Fruit fly (Drosophila melanogaster): Measurements from ENCODE around the gene Apc2.

Gene Apc2

dm6 chr3R:24148838-24149237 lies 14.9 kb upstream of the Apc2 start, which contains the start of gene Slimp (continued):
- TF ChIP-seq CG17359 (tag; optimal IDR thresholded peaks at IDR 0.05), result peak; percentile 2
- no peak for TF ChIP-seq gcm (GFP tag; optimal IDR thresholded peaks at IDR 0.05)
- TF ChIP-seq CG14710 (tag; optimal IDR thresholded peaks at IDR 0.05), result peak; percentile 31
- 0 out of 3 replicates have a peak, but pooled peaks have one; percentile 17 for TF ChIP-seq knrl (GFP tag; IDR thresholded peaks at IDR 0.05; ENCODE audit: partially characterized antibody)
- no peak for TF ChIP-seq vnd (GFP tag; IDR thresholded peaks at IDR 0.05; ENCODE audit: partially characterized antibody)
- TF ChIP-seq Bgb (GFP tag; IDR thresholded peaks at IDR 0.05; ENCODE audit: partially characterized antibody), result no peak
- peak; percentile 14 for TF ChIP-seq CG9817 (tag; optimal IDR thresholded peaks at IDR 0.05)
- TF ChIP-seq so (GFP tag; IDR thresholded peaks at IDR 0.05), result no peak
- 0 out of 2 replicates have a peak, but pooled peaks have one; percentile 10 for TF ChIP-seq ssp (GFP tag; IDR thresholded peaks at IDR 0.05)
- peak; percentile 95 for TF ChIP-seq MBD-R2 (GFP tag; IDR thresholded peaks at IDR 0.05)
- TF ChIP-seq CG13424 (tag; optimal IDR thresholded peaks at IDR 0.05), result peak; percentile 1
- no peak for TF ChIP-seq Lhr (GFP tag; optimal IDR thresholded peaks at IDR 0.05)
- TF ChIP-seq Gug (GFP tag; IDR thresholded peaks at IDR 0.05), result no peak
- no peak for TF ChIP-seq Ravus (GFP tag; IDR thresholded peaks at IDR 0.05)
- TF ChIP-seq CG32772 (GFP tag; IDR thresholded peaks at IDR 0.05), result no peak
- TF ChIP-seq C15 (GFP tag; IDR thresholded peaks at IDR 0.05), result no peak
- TF ChIP-seq Sox102F (GFP tag; optimal IDR thresholded peaks at IDR 0.05), result no peak
- peak; percentile 42 for TF ChIP-seq CG18599 (GFP tag; optimal IDR thresholded peaks at IDR 0.05)
- no peak for TF ChIP-seq mam (GFP tag; optimal IDR thresholded peaks at IDR 0.05)
- TF ChIP-seq zfh1 (GFP tag; IDR thresholded peaks at IDR 0.05), result no peak
- peak; percentile 29 for TF ChIP-seq Dp (GFP tag; optimal IDR thresholded peaks at IDR 0.05)
- peak; percentile 13 for TF ChIP-seq CG17829 (tag; optimal IDR thresholded peaks at IDR 0.05)
- TF ChIP-seq HLHmδ (GFP tag; optimal IDR thresholded peaks at IDR 0.05), result no peak
- TF ChIP-seq wek (GFP tag; optimal IDR thresholded peaks at IDR 0.05), result peak; percentile 98
- no peak for TF ChIP-seq unc-4 (GFP tag; IDR thresholded peaks at IDR 0.05; ENCODE audit: partially characterized antibody)
- no peak for TF ChIP-seq ac (GFP tag; optimal IDR thresholded peaks at IDR 0.05)
- peak; percentile 16 for TF ChIP-seq BEAF-32 (GFP tag; optimal IDR thresholded peaks at IDR 0.05)
- no peak for TF ChIP-seq CG11247 (GFP tag; IDR thresholded peaks at IDR 0.05)
- peak; percentile 82 for TF ChIP-seq sens (GFP tag)
- peak; percentile 49; the same call in 1 of the 3 replicates for TF ChIP-seq CG34422 (GFP tag; IDR thresholded peaks at IDR 0.05)
- TF ChIP-seq sna (GFP tag; IDR thresholded peaks at IDR 0.05; ENCODE audit: partially characterized antibody), result peak; percentile 20; the same call in 1 of the 2 replicates
- no peak for TF ChIP-seq al (GFP tag; IDR thresholded peaks at IDR 0.05)
- TF ChIP-seq dpn (GFP tag; optimal IDR thresholded peaks at IDR 0.05), result peak in 1 of 2 experiments; percentile 22
- no peak for TF ChIP-seq CG14965 (GFP tag; optimal IDR thresholded peaks at IDR 0.05; ENCODE audit: borderline replicate concordance)
- TF ChIP-seq Jarid2 (GFP tag; optimal IDR thresholded peaks at IDR 0.05), result no peak
- TF ChIP-seq row (GFP tag; IDR thresholded peaks at IDR 0.05), result peak; percentile 47; the same call in 2 of the 3 replicates
- TF ChIP-seq Antp (GFP tag; optimal IDR thresholded peaks at IDR 0.05), result no peak
- TF ChIP-seq yki (optimal IDR thresholded peaks at IDR 0.05), result no peak
- no peak for TF ChIP-seq Atf-2 (GFP tag; optimal IDR thresholded peaks at IDR 0.05)
- no peak for TF ChIP-seq CG7271 (tag; optimal IDR thresholded peaks at IDR 0.05)
- TF ChIP-seq CG5180 (GFP tag; optimal IDR thresholded peaks at IDR 0.05), result no peak
- TF ChIP-seq gem (tag; optimal IDR thresholded peaks at IDR 0.05), result peak; percentile 49
- no peak for TF ChIP-seq Trl (optimal IDR thresholded peaks at IDR 0.05)
- TF ChIP-seq Trl (GFP tag; optimal IDR thresholded peaks at IDR 0.05), result no peak
- TF ChIP-seq CG34376 (GFP tag; optimal IDR thresholded peaks at IDR 0.05), result no peak
- no peak for TF ChIP-seq Neu2 (GFP tag; optimal IDR thresholded peaks at IDR 0.05; ENCODE audit: borderline replicate concordance)
- TF ChIP-seq bab2 (GFP tag; optimal IDR thresholded peaks at IDR 0.05), result no peak
- TF ChIP-seq CG11560 (tag; IDR thresholded peaks at IDR 0.05), result no peak; the same call in 2 of the 3 replicates
- peak; percentile 28 for TF ChIP-seq Sin3A (optimal IDR thresholded peaks at IDR 0.05)
- peak; percentile 21 for TF ChIP-seq CG13296 (GFP tag; optimal IDR thresholded peaks at IDR 0.05)
- TF ChIP-seq chif (GFP tag; optimal IDR thresholded peaks at IDR 0.05), result no peak

Measured in whole organism, embryonic.